Worm (Caenorhabditis elegans) whole organism, L4 larva: ENCODE measurements around the gene ver-4.

Experiments
- D1046.2 ChIP-seq: fragments of 200-800 bp; sonication (Bioruptor generic); IDR thresholded peaks from 2 replicates; pipeline ENCODE4 v1.3.6; 2022; ENCODE audit warnings: missing genetic modification characterization, missing compliant biosample characterization
- F10B5.3 ChIP-seq: sonication (generic microtip); optimal IDR thresholded peaks from 2 replicates; lab custom pipeline; 2016; ENCODE audit warnings: mild to moderate bottlenecking, missing genetic modification characterization, missing compliant biosample characterization
- F26F4.8 ChIP-seq: fragments of 200-800 bp; sonication (Bioruptor generic); conservative IDR thresholded peaks from 2 replicates; pipeline ENCODE4 v1.3.6; 2022; ENCODE audit warnings: missing genetic modification characterization, missing compliant biosample characterization
- F44E2.7 ChIP-seq: fragments of 200-800 bp; sonication (Bioruptor generic); IDR thresholded peaks from 2 replicates; pipeline ENCODE4 v2.1.2; 2022; ENCODE audit warnings: missing genetic modification characterization, missing compliant biosample characterization
- F49E8.2 ChIP-seq: sonication (generic microtip); optimal IDR thresholded peaks from 2 replicates; lab custom pipeline; 2016; ENCODE audit warnings: missing compliant biosample characterization, mild to moderate bottlenecking, missing genetic modification characterization, borderline replicate concordance
- R02D3.7 ChIP-seq: fragments of 150-350 bp; sonication (generic microtip); optimal IDR thresholded peaks from 3 replicates; lab custom pipeline; 2014; ENCODE audit warnings: missing biosample characterization, missing genetic modification characterization
- T20F7.1 ChIP-seq: fragments of 200-800 bp; sonication (Bioruptor generic); optimal IDR thresholded peaks from 2 replicates; lab custom pipeline; 2018; ENCODE audit warnings: mild to moderate bottlenecking, missing genetic modification characterization, missing compliant biosample characterization
- T26A8.4 ChIP-seq: fragments of 200-800 bp; sonication (Bioruptor generic); IDR thresholded peaks from 2 replicates; pipeline ENCODE4 v1.3.6; 2022; ENCODE audit warnings: missing genetic modification characterization, missing compliant biosample characterization
- Y75B8A.6 ChIP-seq: fragments of 200-800 bp; sonication (Bioruptor generic); IDR thresholded peaks from 2 replicates; pipeline ENCODE4 v1.3.6; 2022; ENCODE audit warnings: missing genetic modification reagents, missing genetic modification characterization, missing compliant biosample characterization
- aly-2 ChIP-seq: sonication (generic microtip); optimal IDR thresholded peaks from 2 replicates; lab custom pipeline; 2018; ENCODE audit warnings: missing biosample characterization, missing genetic modification characterization
- arid-1 ChIP-seq: fragments of 200-800 bp; sonication (Bioruptor generic); conservative IDR thresholded peaks from 2 replicates; pipeline ENCODE4 v1.3.6; 2022; ENCODE audit warnings: missing genetic modification reagents, missing genetic modification characterization, missing compliant biosample characterization
- ceh-28 ChIP-seq: fragments of 150-350 bp; optimal IDR thresholded peaks from 2 replicates; lab custom pipeline; 2014; ENCODE audit warnings: missing biosample characterization, missing genetic modification reagents, missing genetic modification characterization
- ceh-82 ChIP-seq: sonication (generic microtip); optimal IDR thresholded peaks from 2 replicates; lab custom pipeline; 2017; ENCODE audit warnings: missing biosample characterization, missing genetic modification characterization
- cey-2 ChIP-seq: sonication (generic microtip); optimal IDR thresholded peaks from 3 replicates; lab custom pipeline; 2017; ENCODE audit warnings: missing genetic modification characterization, mild to moderate bottlenecking, missing compliant biosample characterization, antibody characterized with exemption, borderline replicate concordance; ENCODE audit not compliant: insufficient read depth
- ctbp-1 ChIP-seq: fragments of 200-800 bp; sonication (Bioruptor generic); IDR thresholded peaks from 2 replicates; pipeline ENCODE4 v1.3.6; 2022; ENCODE audit warnings: missing genetic modification reagents, missing genetic modification characterization, missing compliant biosample characterization
- daf-19 ChIP-seq: fragments of 200-800 bp; sonication (Bioruptor generic); conservative IDR thresholded peaks from 2 replicates; pipeline ENCODE4 v1.3.6; 2022; ENCODE audit warnings: missing genetic modification characterization, missing compliant biosample characterization
- dmd-8 ChIP-seq: fragments of 200-800 bp; sonication (Bioruptor generic); IDR thresholded peaks from 2 replicates; pipeline ENCODE4 v1.3.6; 2022; ENCODE audit warnings: missing genetic modification characterization, missing compliant biosample characterization
- fos-1 ChIP-seq: fragments of 150-350 bp; optimal IDR thresholded peaks from 2 replicates; lab custom pipeline; 2014; ENCODE audit warnings: missing biosample characterization, missing genetic modification characterization
- hmg-1.1 ChIP-seq: fragments of 200-800 bp; sonication (Bioruptor generic); IDR thresholded peaks from 2 replicates; pipeline ENCODE4 v1.3.6; 2022; ENCODE audit warnings: missing genetic modification reagents, missing genetic modification characterization, missing compliant biosample characterization
- jun-1 ChIP-seq: fragments of 150-350 bp; optimal IDR thresholded peaks from 2 replicates; lab custom pipeline; 2014; ENCODE audit warnings: missing biosample characterization, missing genetic modification reagents, missing genetic modification characterization
- lim-7 ChIP-seq: fragments of 200-800 bp; sonication (Bioruptor generic); IDR thresholded peaks from 2 replicates; pipeline ENCODE4 v1.3.6; 2022; ENCODE audit warnings: missing genetic modification characterization, missing compliant biosample characterization
- lin-15B ChIP-seq: fragments of 150-350 bp; sonication (generic microtip); optimal IDR thresholded peaks from 3 replicates; lab custom pipeline; 2014; ENCODE audit warnings: missing biosample characterization, missing genetic modification characterization
- lin-39 ChIP-seq: fragments of 150-350 bp; optimal IDR thresholded peaks from 2 replicates; lab custom pipeline; 2014; ENCODE audit warnings: missing biosample characterization, missing genetic modification reagents, missing genetic modification characterization
- lir-3 ChIP-seq: sonication (generic microtip); optimal IDR thresholded peaks from 2 replicates; lab custom pipeline; 2016; ENCODE audit warnings: mild to moderate bottlenecking, missing genetic modification characterization, missing compliant biosample characterization
- lsy-2 ChIP-seq, 2 experiments: fragments of 150-350 bp in 1 of 2; sonication (generic microtip) in 1 of 2; optimal IDR thresholded peaks; 2 replicates each; lab custom pipeline; 2014 to 2017; ENCODE audit warnings: missing biosample characterization in 2 of 2, missing genetic modification characterization in 2 of 2
- mdl-1 ChIP-seq, 2 experiments: fragments of 150-350 bp in 1 of 2; sonication (generic microtip) in 1 of 2; optimal IDR thresholded peaks; 2 replicates each; lab custom pipeline; 2014 to 2017; ENCODE audit warnings: missing biosample characterization in 2 of 2, missing genetic modification characterization in 2 of 2
- mep-1 ChIP-seq: fragments of 150-350 bp; sonication (generic microtip); optimal IDR thresholded peaks from 3 replicates; lab custom pipeline; 2014; ENCODE audit warnings: missing biosample characterization, missing genetic modification characterization
- mxl-2 ChIP-seq: fragments of 200-800 bp; sonication (Bioruptor generic); conservative IDR thresholded peaks from 2 replicates; pipeline ENCODE4 v1.3.6; 2022; ENCODE audit warnings: missing genetic modification reagents, missing genetic modification characterization, missing compliant biosample characterization
- nhr-10 ChIP-seq: fragments of 150-350 bp; optimal IDR thresholded peaks from 2 replicates; lab custom pipeline; 2014; ENCODE audit warnings: missing biosample characterization, missing genetic modification characterization
- nhr-11 ChIP-seq: fragments of 150-350 bp; optimal IDR thresholded peaks from 2 replicates; lab custom pipeline; 2014; ENCODE audit warnings: missing biosample characterization, missing genetic modification characterization
- nhr-42 ChIP-seq: fragments of 200-800 bp; sonication (Bioruptor generic); IDR thresholded peaks from 2 replicates; pipeline ENCODE4 v1.3.6; 2022; ENCODE audit warnings: missing genetic modification characterization, missing compliant biosample characterization
- nhr-76 ChIP-seq: fragments of 150-350 bp; optimal IDR thresholded peaks from 2 replicates; lab custom pipeline; 2014; ENCODE audit warnings: missing biosample characterization, missing genetic modification characterization
- pha-4 ChIP-seq, 2 experiments: fragments of 150-350 bp in 1 of 2; fragments of 200-800 bp in 1 of 2; sonication (Bioruptor generic) in 1 of 2; IDR thresholded peaks in 1 of 2; optimal IDR thresholded peaks in 1 of 2; 2 replicates each; pipeline versions ENCODE4 v1.3.6 to Lab custom; 2014 to 2022; ENCODE audit warnings: missing genetic modification characterization in 2 of 2, missing genetic modification reagents in 2 of 2, missing biosample characterization in 1 of 2, missing compliant biosample characterization in 1 of 2
- pqm-1 ChIP-seq: sonication (generic microtip); optimal IDR thresholded peaks from 2 replicates; lab custom pipeline; 2017; ENCODE audit warnings: missing biosample characterization, missing genetic modification characterization
- rbr-2 ChIP-seq: sonication (generic microtip); optimal IDR thresholded peaks from 2 replicates; lab custom pipeline; 2016; ENCODE audit warnings: missing genotype, missing genetic modification characterization, missing compliant biosample characterization
- saeg-2 ChIP-seq: fragments of 200-800 bp; sonication (Bioruptor generic); IDR thresholded peaks from 2 replicates; pipeline ENCODE4 v1.3.6; 2022; ENCODE audit warnings: missing genetic modification reagents, missing genetic modification characterization, missing compliant biosample characterization
- sdz-12 ChIP-seq: fragments of 200-800 bp; sonication (Bioruptor generic); optimal IDR thresholded peaks from 2 replicates; lab custom pipeline; 2018; ENCODE audit warnings: mild to moderate bottlenecking, missing genetic modification characterization, missing compliant biosample characterization
- skn-1 ChIP-seq: fragments of 150-350 bp; optimal IDR thresholded peaks from 2 replicates; lab custom pipeline; 2014; ENCODE audit warnings: missing biosample characterization, missing genetic modification characterization
- snpc-1.2 ChIP-seq: fragments of 200-800 bp; sonication (Bioruptor generic); IDR thresholded peaks from 2 replicates; pipeline ENCODE4 v1.3.6; 2022; ENCODE audit warnings: missing genetic modification reagents, missing genetic modification characterization, missing compliant biosample characterization
- snpc-4 ChIP-seq: fragments of 150-350 bp; optimal IDR thresholded peaks from 2 replicates; lab custom pipeline; 2014; ENCODE audit warnings: missing biosample characterization, missing genetic modification characterization
- spr-1 ChIP-seq: sonication (generic microtip); optimal IDR thresholded peaks from 2 replicates; lab custom pipeline; 2016; ENCODE audit warnings: mild to moderate bottlenecking, missing genetic modification characterization, missing compliant biosample characterization
- spr-3 ChIP-seq: fragments of 200-800 bp; sonication (Bioruptor generic); optimal IDR thresholded peaks from 2 replicates; lab custom pipeline; 2018; ENCODE audit warnings: mild to moderate bottlenecking, missing genetic modification characterization, missing compliant biosample characterization
- tag-97 ChIP-seq: fragments of 200-800 bp; sonication (Bioruptor generic); IDR thresholded peaks from 2 replicates; pipeline ENCODE4 v1.3.6; 2022; ENCODE audit warnings: missing genetic modification characterization, missing compliant biosample characterization
- unc-130 ChIP-seq: sonication (generic microtip); optimal IDR thresholded peaks from 2 replicates; lab custom pipeline; 2016; ENCODE audit warnings: missing genetic modification reagents, missing genetic modification characterization, missing compliant biosample characterization
- unc-39 ChIP-seq: sonication (generic microtip); optimal IDR thresholded peaks from 2 replicates; lab custom pipeline; 2017; ENCODE audit warnings: missing biosample characterization, missing genetic modification characterization
- vab-7 ChIP-seq: fragments of 200-800 bp; sonication (Bioruptor generic); IDR thresholded peaks from 2 replicates; pipeline ENCODE4 v1.3.6; 2022; ENCODE audit warnings: missing genetic modification reagents, missing genetic modification characterization, missing compliant biosample characterization
- zag-1 ChIP-seq: fragments of 150-350 bp; optimal IDR thresholded peaks from 2 replicates; lab custom pipeline; 2014; ENCODE audit warnings: missing biosample characterization, missing genetic modification characterization
- zip-11 ChIP-seq: fragments of 200-800 bp; sonication (Bioruptor generic); IDR thresholded peaks from 2 replicates; pipeline ENCODE4 v1.3.6; 2022; ENCODE audit warnings: missing genetic modification characterization, missing compliant biosample characterization
- ztf-11 ChIP-seq: fragments of 150-350 bp; optimal IDR thresholded peaks from 2 replicates; lab custom pipeline; 2014; ENCODE audit warnings: missing biosample characterization, missing genetic modification characterization

ver-4 gene

ce11 chrX:11028617-11029016 is 46.5 kb downstream of the ver-4 start, which contains the start of gene ldb-1:
TSS of gene ldb-1 (plus strand) at chrX:11028917.
- no peak for TF ChIP-seq lin-39
- no peak for TF ChIP-seq ctbp-1 (GFP tag; lab: Robert Waterston, UW)
- no peak for TF ChIP-seq lsy-2 (tag; optimal IDR thresholded peaks at IDR 0.05; lab: Kevin White, UChicago)
- TF ChIP-seq sdz-12 (GFP tag; lab: Kevin White, UChicago), result no peak
- TF ChIP-seq ceh-28 (tag; lab: Kevin White, UChicago), result no peak
- TF ChIP-seq zag-1 (tag; lab: Kevin White, UChicago), result no peak
- TF ChIP-seq dmd-8 (GFP tag; lab: Robert Waterston, UW), result no peak
- no peak for TF ChIP-seq daf-19
- TF ChIP-seq mdl-1 (tag; optimal IDR thresholded peaks at IDR 0.05; lab: Kevin White, UChicago), result no peak
- TF ChIP-seq Y75B8A.6 (GFP tag; lab: Robert Waterston, UW), result no peak
- TF ChIP-seq D1046.2 (GFP tag; lab: Robert Waterston, UW), result no peak
- no peak for TF ChIP-seq aly-2 (tag; lab: Kevin White, UChicago)
- TF ChIP-seq snpc-4 (tag; lab: Kevin White, UChicago), result no peak
- no peak for TF ChIP-seq unc-130
- no peak for TF ChIP-seq F10B5.3 (tag; lab: Kevin White, UChicago)

DNA sequence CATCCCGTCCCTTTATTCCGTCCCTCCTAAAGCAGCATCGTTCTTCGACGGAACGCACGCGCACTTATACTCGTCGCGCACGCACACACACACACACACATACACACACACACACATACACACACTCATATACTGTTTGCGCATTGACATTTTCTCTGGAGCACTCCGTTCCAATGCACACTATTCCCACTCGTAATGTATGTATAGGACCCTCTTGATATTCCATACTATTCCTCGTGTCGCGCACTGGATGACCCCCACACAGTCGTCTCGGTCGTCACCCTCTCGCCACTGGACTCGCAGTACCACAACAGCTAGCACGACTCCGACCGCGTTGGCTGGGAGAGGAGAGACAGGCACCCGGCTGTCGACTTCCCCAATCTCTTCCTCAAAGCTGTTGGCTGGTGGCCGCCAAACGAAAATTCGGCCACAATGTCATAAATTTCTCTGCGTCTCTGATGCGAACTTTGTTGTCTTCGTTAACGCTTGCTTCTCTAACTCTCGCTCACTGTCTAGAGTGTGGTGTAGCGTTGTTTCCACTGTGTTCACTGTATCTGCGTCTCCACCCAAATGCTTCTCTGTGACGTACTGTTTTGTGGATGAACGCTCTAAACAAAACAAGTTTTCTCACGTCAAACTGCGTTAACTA is 49.0 kb downstream of the ver-4 start:
- TF ChIP-seq pha-4 (GFP tag; IDR thresholded peaks at IDR 0.05; lab: Robert Waterston, UW) (peak; percentile 79), pha-4 (tag; optimal IDR thresholded peaks at IDR 0.05; lab: Kevin White, UChicago) (peak; percentile 73), aly-2 (tag; lab: Kevin White, UChicago) (no peak), arid-1 (GFP tag; lab: Robert Waterston, UW) (peak; percentile 70; the same call in 1 of the 2 replicates), hmg-1.1 (peak; percentile 87), nhr-76 (tag; lab: Kevin White, UChicago) (no peak), unc-39 (tag; lab: Kevin White, UChicago) (no peak), T20F7.1 (GFP tag; lab: Kevin White, UChicago) (peak; percentile 71), mep-1 (peak; percentile 92), mxl-2 (no peak), F49E8.2 (no peak), vab-7 (GFP tag; lab: Robert Waterston, UW) (0 out of 2 replicates have a peak, but pooled peaks have one; percentile 43), skn-1 (no peak), T26A8.4 (GFP tag; lab: Robert Waterston, UW) (peak; percentile 67; the same call in 1 of the 2 replicates), lim-7 (GFP tag; lab: Robert Waterston, UW) (no peak), lsy-2 (tag; optimal IDR thresholded peaks at IDR 0.05; lab: Kevin White, UChicago) (peak; percentile 52 to 87), lir-3 (peak; percentile 20), pqm-1 (tag; lab: Kevin White, UChicago) (peak; percentile 10), tag-97 (GFP tag; lab: Robert Waterston, UW) (0 out of 2 replicates have a peak, but pooled peaks have one; percentile 84), jun-1 (tag; lab: Kevin White, UChicago) (peak; percentile 51), nhr-11 (tag; lab: Kevin White, UChicago) (peak; percentile 91), F26F4.8 (GFP tag; lab: Robert Waterston, UW) (no peak), R02D3.7 (tag; lab: Kevin White, UChicago) (no peak), spr-3 (peak; percentile 45), saeg-2 (GFP tag; lab: Robert Waterston, UW) (0 out of 2 replicates have a peak, but pooled peaks have one; percentile 55), snpc-1.2 (GFP tag; lab: Robert Waterston, UW) (no peak), ceh-28 (tag; lab: Kevin White, UChicago) (peak; percentile 48), fos-1 (tag; lab: Kevin White, UChicago) (no peak), spr-1 (tag; lab: Kevin White, UChicago) (peak; percentile 76), ztf-11 (tag; lab: Kevin White, UChicago) (peak; percentile 36), F44E2.7 (GFP tag; lab: Robert Waterston, UW) (no peak), ceh-82 (tag; lab: Kevin White, UChicago) (no peak), lin-15B (tag; lab: Kevin White, UChicago) (no peak), nhr-42 (GFP tag; lab: Robert Waterston, UW) (no peak), cey-2 (tag; lab: Kevin White, UChicago) (no peak), nhr-10 (tag; lab: Kevin White, UChicago) (peak; percentile 11), zip-11 (GFP tag; lab: Robert Waterston, UW) (no peak), rbr-2 (tag; lab: Kevin White, UChicago) (peak; percentile 97)
